Worm (Caenorhabditis elegans) whole organism, L2 larva: Measurements from ENCODE around the gene pct-1.

Source experiments
- C34F6.9 ChIP-seq: fragments of 150-350 bp; optimal IDR thresholded peaks from 2 replicates; lab custom pipeline; 2014; ENCODE audit warnings: missing biosample characterization, missing genetic modification characterization
- F13H6.1 ChIP-seq: sonication (generic microtip); optimal IDR thresholded peaks from 2 replicates; lab custom pipeline; 2016; ENCODE audit warnings: missing genetic modification characterization, missing compliant biosample characterization
- blmp-1 ChIP-seq: sonication (generic microtip); optimal IDR thresholded peaks from 2 replicates; lab custom pipeline; 2017; ENCODE audit warnings: missing genetic modification characterization, mild to moderate bottlenecking, missing compliant biosample characterization, antibody characterized with exemption, moderate library complexity; ENCODE audit not compliant: insufficient read depth
- ceh-16 ChIP-seq: fragments of 150-350 bp; optimal IDR thresholded peaks from 2 replicates; lab custom pipeline; 2014; ENCODE audit warnings: missing biosample characterization, missing genetic modification characterization
- crh-2 ChIP-seq: sonication (generic microtip); optimal IDR thresholded peaks from 2 replicates; lab custom pipeline; 2017; ENCODE audit warnings: missing biosample characterization, missing genetic modification characterization
- dmd-4 ChIP-seq: sonication (generic microtip); optimal IDR thresholded peaks from 2 replicates; lab custom pipeline; 2017; ENCODE audit warnings: missing biosample characterization, missing genetic modification characterization
- elt-1 ChIP-seq: fragments of 150-350 bp; optimal IDR thresholded peaks from 2 replicates; lab custom pipeline; 2014; ENCODE audit warnings: missing biosample characterization, missing genetic modification characterization
- fos-1 ChIP-seq: fragments of 150-350 bp; optimal IDR thresholded peaks from 2 replicates; lab custom pipeline; 2014; ENCODE audit warnings: missing biosample characterization, missing genetic modification characterization
- gmeb-1 ChIP-seq: fragments of 150-350 bp; optimal IDR thresholded peaks from 2 replicates; lab custom pipeline; 2014; ENCODE audit warnings: missing biosample characterization, missing genetic modification characterization
- lin-11 ChIP-seq: fragments of 150-350 bp; sonication (generic microtip); optimal IDR thresholded peaks from 2 replicates; lab custom pipeline; 2014; ENCODE audit warnings: missing biosample characterization, missing genetic modification characterization, inconsistent platforms, mixed read lengths
- lin-13 ChIP-seq: fragments of 150-350 bp; optimal IDR thresholded peaks from 2 replicates; lab custom pipeline; 2014; ENCODE audit warnings: missing biosample characterization, missing genetic modification reagents, missing genetic modification characterization
- lsy-2 ChIP-seq, 2 experiments: fragments of 150-350 bp in 1 of 2; sonication (generic microtip) in 1 of 2; optimal IDR thresholded peaks; 2 replicates each; lab custom pipeline; 2014 to 2017; ENCODE audit warnings: missing biosample characterization in 2 of 2, missing genetic modification characterization in 2 of 2
- mdl-1 ChIP-seq, 2 experiments: fragments of 150-350 bp in 1 of 2; sonication (generic microtip) in 1 of 2; optimal IDR thresholded peaks; 2 replicates each; lab custom pipeline; 2017; ENCODE audit warnings: missing biosample characterization in 2 of 2, missing genetic modification characterization in 2 of 2
- nhr-10 ChIP-seq: sonication (generic microtip); optimal IDR thresholded peaks from 2 replicates; lab custom pipeline; 2017; ENCODE audit warnings: missing biosample characterization, missing genetic modification characterization
- nhr-11 ChIP-seq: fragments of 150-350 bp; optimal IDR thresholded peaks from 2 replicates; lab custom pipeline; 2014; ENCODE audit warnings: missing biosample characterization, missing genetic modification characterization
- nhr-129 ChIP-seq: fragments of 150-350 bp; optimal IDR thresholded peaks from 2 replicates; lab custom pipeline; 2014; ENCODE audit warnings: missing biosample characterization, missing genetic modification characterization
- nhr-21 ChIP-seq: fragments of 150-350 bp; optimal IDR thresholded peaks from 2 replicates; lab custom pipeline; 2014; ENCODE audit warnings: missing biosample characterization, missing genetic modification characterization
- nhr-23 ChIP-seq: fragments of 150-350 bp; optimal IDR thresholded peaks from 2 replicates; lab custom pipeline; 2014; ENCODE audit warnings: missing biosample characterization, missing genetic modification reagents, missing genetic modification characterization
- nhr-237 ChIP-seq: fragments of 150-350 bp; optimal IDR thresholded peaks from 2 replicates; lab custom pipeline; 2014; ENCODE audit warnings: missing biosample characterization, missing genetic modification characterization
- nhr-25 ChIP-seq: fragments of 150-350 bp; sonication (generic microtip); optimal IDR thresholded peaks from 3 replicates; lab custom pipeline; 2014; ENCODE audit warnings: missing biosample characterization, missing genetic modification characterization
- nhr-77 ChIP-seq: fragments of 150-350 bp; optimal IDR thresholded peaks from 2 replicates; lab custom pipeline; 2014; ENCODE audit warnings: missing biosample characterization, missing genetic modification characterization
- sem-4 ChIP-seq: fragments of 150-350 bp; optimal IDR thresholded peaks from 2 replicates; lab custom pipeline; 2014; ENCODE audit warnings: missing biosample characterization, missing genetic modification reagents, missing genetic modification characterization
- sma-3 ChIP-seq: sonication (generic microtip); optimal IDR thresholded peaks from 2 replicates; lab custom pipeline; 2016; ENCODE audit warnings: missing genetic modification reagents, missing genetic modification characterization, missing compliant biosample characterization
- sma-9 ChIP-seq, 2 experiments: fragments of 150-350 bp in 1 of 2; sonication (generic microtip) in 1 of 2; optimal IDR thresholded peaks; 2 replicates each; lab custom pipeline; 2014 to 2016; ENCODE audit warnings: missing genetic modification characterization in 2 of 2, mild to moderate bottlenecking in 1 of 2, missing biosample characterization in 1 of 2, missing compliant biosample characterization in 1 of 2, missing genetic modification reagents in 1 of 2, moderate library complexity in 1 of 2
- snpc-4 ChIP-seq: fragments of 150-350 bp; optimal IDR thresholded peaks from 2 replicates; lab custom pipeline; 2014; ENCODE audit warnings: missing biosample characterization, missing genetic modification characterization
- unc-55 ChIP-seq: fragments of 150-350 bp; sonication (generic microtip); optimal IDR thresholded peaks from 3 replicates; lab custom pipeline; 2014; ENCODE audit warnings: missing biosample characterization, missing genetic modification reagents, missing genetic modification characterization
- zag-1 ChIP-seq: fragments of 150-350 bp; optimal IDR thresholded peaks from 2 replicates; lab custom pipeline; 2014; ENCODE audit warnings: missing biosample characterization, missing genetic modification characterization
- ztf-1 ChIP-seq: fragments of 200-800 bp; sonication (Bioruptor generic); conservative IDR thresholded peaks from 2 replicates; pipeline ENCODE4 v1.3.6; 2022; ENCODE audit warnings: missing genetic modification characterization, missing compliant biosample characterization
- ztf-11 ChIP-seq: sonication (generic microtip); optimal IDR thresholded peaks from 2 replicates; lab custom pipeline; 2017; ENCODE audit warnings: missing biosample characterization, missing genetic modification characterization
- ztf-4 ChIP-seq: fragments of 150-350 bp; optimal IDR thresholded peaks from 2 replicates; lab custom pipeline; 2014; ENCODE audit warnings: missing biosample characterization, missing genetic modification characterization

Gene pct-1

ce11 chrIV:8142735-8143550, 33.3 kb upstream of the pct-1 start, which contains the start of gene pmk-2:
TSS of gene pmk-2 (plus strand) at chrIV:8143500.
- TF ChIP-seq crh-2 (tag; lab: Kevin White, UChicago) (peak; percentile 52), dmd-4 (tag; lab: Kevin White, UChicago) (peak; percentile 47), lsy-2 (tag; optimal IDR thresholded peaks at IDR 0.05; lab: Kevin White, UChicago) (peak in 1 of 2 experiments; percentile 54), C34F6.9 (tag; lab: Kevin White, UChicago) (peak; percentile 67), fos-1 (tag; lab: Kevin White, UChicago) (peak; percentile 54), snpc-4 (tag; lab: Kevin White, UChicago) (peak; percentile 4), unc-55 (peak; percentile 46), lin-13 (GFP tag; lab: Kevin White, UChicago) (peak; percentile 24), sma-3 (GFP tag; lab: Kevin White, UChicago) (no peak), sem-4 (tag; lab: Kevin White, UChicago) (no peak)

- no peak for TF ChIP-seq nhr-237 (tag; lab: Kevin White, UChicago)
- no peak for TF ChIP-seq snpc-4 (tag; lab: Kevin White, UChicago)
- TF ChIP-seq unc-55: peak; percentile 66
These were observed 31.9 kb upstream of the pct-1 start for ce11 chrIV:8144341-8144740.

ce11 chrIV:8146283-8146682, 30.0 kb upstream of the pct-1 start:
- no peak for TF ChIP-seq ztf-1 (GFP tag; lab: Robert Waterston, UW)
- TF ChIP-seq C34F6.9 (tag; lab: Kevin White, UChicago): peak; percentile 44
- no peak for TF ChIP-seq nhr-11 (tag; lab: Kevin White, UChicago)
- peak; percentile 47 for TF ChIP-seq sma-9 (GFP tag; optimal IDR thresholded peaks at IDR 0.05; lab: Kevin White, UChicago)
- no peak for TF ChIP-seq sma-9 (tag; optimal IDR thresholded peaks at IDR 0.05; lab: Kevin White, UChicago)
- TF ChIP-seq fos-1 (tag; lab: Kevin White, UChicago): peak; percentile 19
- TF ChIP-seq nhr-77 (tag; lab: Kevin White, UChicago): no peak
- TF ChIP-seq zag-1 (tag; lab: Kevin White, UChicago): no peak
- no peak for TF ChIP-seq ceh-16 (tag; lab: Kevin White, UChicago)
- TF ChIP-seq F13H6.1: peak; percentile 28
- TF ChIP-seq nhr-25 (tag; lab: Kevin White, UChicago): peak; percentile 86
- peak in 1 of 2 experiments; percentile 11 for TF ChIP-seq lsy-2 (tag; optimal IDR thresholded peaks at IDR 0.05; lab: Kevin White, UChicago)
- peak; percentile 29 for TF ChIP-seq gmeb-1 (tag; lab: Kevin White, UChicago)
- TF ChIP-seq lin-11 (tag; lab: Kevin White, UChicago): no peak
- TF ChIP-seq nhr-129 (tag; lab: Kevin White, UChicago): peak; percentile 42
- peak; percentile 31 for TF ChIP-seq nhr-21 (tag; lab: Kevin White, UChicago)
- peak; percentile 60 to 69 for TF ChIP-seq mdl-1 (tag; optimal IDR thresholded peaks at IDR 0.05; lab: Kevin White, UChicago)
- no peak for TF ChIP-seq elt-1
- peak; percentile 53 for TF ChIP-seq crh-2 (tag; lab: Kevin White, UChicago)
- TF ChIP-seq ztf-4: no peak
- no peak for TF ChIP-seq nhr-10 (tag; lab: Kevin White, UChicago)
- no peak for TF ChIP-seq ztf-11 (tag; lab: Kevin White, UChicago)
- no peak for TF ChIP-seq dmd-4 (tag; lab: Kevin White, UChicago)

- TF ChIP-seq nhr-23 (tag; lab: Kevin White, UChicago): no peak
- TF ChIP-seq sma-3 (GFP tag; lab: Kevin White, UChicago): no peak
- no peak for TF ChIP-seq nhr-21 (tag; lab: Kevin White, UChicago)
- no peak for TF ChIP-seq lsy-2 (tag; optimal IDR thresholded peaks at IDR 0.05; lab: Kevin White, UChicago)
- TF ChIP-seq blmp-1 (tag; lab: Kevin White, UChicago): no peak
- no peak for TF ChIP-seq F13H6.1
- TF ChIP-seq lin-11 (tag; lab: Kevin White, UChicago): no peak
- no peak for TF ChIP-seq unc-55
- no peak for TF ChIP-seq crh-2 (tag; lab: Kevin White, UChicago)
- TF ChIP-seq nhr-129 (tag; lab: Kevin White, UChicago): no peak
- TF ChIP-seq gmeb-1 (tag; lab: Kevin White, UChicago): no peak
- TF ChIP-seq mdl-1 (tag; optimal IDR thresholded peaks at IDR 0.05; lab: Kevin White, UChicago): no peak
These were observed 27.8 kb upstream of the pct-1 start, which contains the start of gene pmk-1 for ce11 chrIV:8148494-8148893. TSS of gene pmk-1 (plus strand) at chrIV:8148794.
